Fruit fly (Drosophila melanogaster) whole organism, embryonic: ENCODE data around the gene HSPBAP1.

Experiments
- CG10209 ChIP-seq: fragments of 200-800 bp; sonication (Bioruptor generic); optimal IDR thresholded peaks from 3 replicates; lab custom pipeline; 2017; ENCODE audit warnings: missing biosample characterization, mild to moderate bottlenecking, missing genetic modification characterization, missing genetic modification reagents
- CG11696 ChIP-seq: fragments of 200-800 bp; sonication (Bioruptor generic); IDR thresholded peaks from 2 replicates; pipeline ENCODE4 v1.3.6; 2022; ENCODE audit warnings: missing biosample characterization, missing genetic modification characterization
- CG13287 ChIP-seq: fragments of 200-800 bp; sonication (Bioruptor generic); IDR thresholded peaks from 2 replicates; pipeline ENCODE4 v1.3.6; 2022; ENCODE audit warnings: missing biosample characterization, missing genetic modification characterization; ENCODE audit not compliant: partially characterized antibody
- CG13296 ChIP-seq: fragments of 200-800 bp; sonication (Bioruptor generic); optimal IDR thresholded peaks from 3 replicates; lab custom pipeline; 2018; ENCODE audit warnings: missing biosample characterization, mild to moderate bottlenecking, missing genetic modification characterization
- CG18476 ChIP-seq: fragments of 200-800 bp; sonication (Bioruptor generic); optimal IDR thresholded peaks from 2 replicates; lab custom pipeline; 2016; ENCODE audit warnings: missing biosample characterization, mild to moderate bottlenecking, missing genetic modification characterization
- CG31224 ChIP-seq: fragments of 200-800 bp; sonication (Bioruptor generic); IDR thresholded peaks from 2 replicates; pipeline ENCODE4 v1.3.6; 2022; ENCODE audit warnings: missing biosample characterization, missing genetic modification characterization
- CG31441 ChIP-seq: fragments of 200-800 bp; sonication (Bioruptor generic); IDR thresholded peaks from 2 replicates; pipeline ENCODE4 v1.3.6; 2022; ENCODE audit warnings: missing biosample characterization, missing genetic modification characterization
- CG3407 ChIP-seq: fragments of 200-800 bp; sonication (Bioruptor generic); optimal IDR thresholded peaks from 2 replicates; lab custom pipeline; 2018; ENCODE audit warnings: missing biosample characterization, mild to moderate bottlenecking, missing genetic modification characterization
- CG43689 ChIP-seq: fragments of 200-800 bp; sonication (Bioruptor generic); IDR thresholded peaks from 2 replicates; pipeline ENCODE4 v1.3.6; 2022; ENCODE audit warnings: missing biosample characterization, missing genetic modification characterization
- CG4730 ChIP-seq: fragments of 200-800 bp; sonication (Bioruptor generic); IDR thresholded peaks from 2 replicates; pipeline ENCODE4 v1.3.6; 2022; ENCODE audit warnings: missing biosample characterization, missing genetic modification characterization
- CG7372 ChIP-seq: fragments of 200-800 bp; sonication (Bioruptor generic); IDR thresholded peaks from 2 replicates; pipeline ENCODE4 v1.3.6; 2022; ENCODE audit warnings: missing biosample characterization, missing genetic modification characterization
- CG8359 ChIP-seq: fragments of 200-800 bp; sonication (Bioruptor generic); optimal IDR thresholded peaks from 2 replicates; lab custom pipeline; 2017; ENCODE audit warnings: missing biosample characterization, mild to moderate bottlenecking, missing genetic modification characterization, borderline replicate concordance
- CHES-1-like ChIP-seq: fragments of 200-800 bp; sonication (Bioruptor generic); optimal IDR thresholded peaks from 2 replicates; lab custom pipeline; 2016; ENCODE audit warnings: missing biosample characterization, missing genetic modification characterization
- D19B ChIP-seq: fragments of 200-800 bp; sonication (Bioruptor generic); optimal IDR thresholded peaks from 2 replicates; lab custom pipeline; 2017; ENCODE audit warnings: missing biosample characterization, mild to moderate bottlenecking, missing genetic modification characterization
- Dip2 ChIP-seq: fragments of 200-800 bp; sonication (Bioruptor generic); IDR thresholded peaks from 2 replicates; pipeline ENCODE4 v1.3.6; 2022; ENCODE audit warnings: missing biosample characterization, missing genetic modification characterization
- Doc3 ChIP-seq: fragments of 200-800 bp; sonication (Bioruptor generic); IDR thresholded peaks from 3 replicates; pipeline ENCODE4 v1.3.6; 2022; ENCODE audit warnings: missing biosample characterization, missing genetic modification characterization; ENCODE audit not compliant: partially characterized antibody
- Drgx ChIP-seq: fragments of 200-800 bp; sonication (Bioruptor generic); IDR thresholded peaks from 2 replicates; pipeline ENCODE4 v1.3.6; 2022; ENCODE audit warnings: missing biosample characterization, missing genetic modification characterization
- Hmx ChIP-seq: fragments of 200-800 bp; sonication (Bioruptor generic); optimal IDR thresholded peaks from 2 replicates; lab custom pipeline; 2016; ENCODE audit warnings: missing biosample characterization, missing genetic modification characterization
- MESR4 ChIP-seq: fragments of 200-800 bp; sonication (Bioruptor generic); optimal IDR thresholded peaks from 2 replicates; lab custom pipeline; 2018; ENCODE audit warnings: missing biosample characterization, mild to moderate bottlenecking, missing genetic modification characterization, moderate library complexity
- Med ChIP-seq: fragments of 200-800 bp; sonication (Bioruptor generic); peaks from one replicate; lab custom pipeline; 2016; ENCODE audit warnings: missing biosample characterization, missing genetic modification characterization, mild to moderate bottlenecking, inconsistent platforms, moderate library complexity
- Mrtf ChIP-seq: fragments of 200-800 bp; sonication (Bioruptor generic); IDR thresholded peaks from 3 replicates; pipeline ENCODE4 v1.3.6; 2022; ENCODE audit warnings: missing biosample characterization, missing genetic modification characterization
- NC2α ChIP-seq: fragments of 200-800 bp; sonication (Bioruptor generic); optimal IDR thresholded peaks from 2 replicates; lab custom pipeline; 2016; ENCODE audit warnings: missing biosample characterization, missing genetic modification characterization
- Opbp ChIP-seq: fragments of 200-800 bp; sonication (Bioruptor generic); IDR thresholded peaks from 3 replicates; pipeline ENCODE4 v1.3.6; 2022; ENCODE audit warnings: missing biosample characterization, missing genetic modification characterization; ENCODE audit not compliant: partially characterized antibody
- Six4 ChIP-seq: fragments of 200-800 bp; sonication (Bioruptor generic); optimal IDR thresholded peaks from 2 replicates; lab custom pipeline; 2016; ENCODE audit warnings: missing biosample characterization, missing genetic modification characterization
- Sox100B ChIP-seq: fragments of 200-800 bp; sonication (Bioruptor generic); optimal IDR thresholded peaks from 3 replicates; lab custom pipeline; 2018; ENCODE audit warnings: missing biosample characterization, mild to moderate bottlenecking, missing genetic modification characterization
- aop ChIP-seq: fragments of 200-800 bp; sonication (Bioruptor generic); IDR thresholded peaks from 2 replicates; pipeline ENCODE4 v1.3.6; 2022; ENCODE audit warnings: missing biosample characterization, missing genetic modification characterization
- ap ChIP-seq: fragments of 200-800 bp; sonication (Bioruptor generic); IDR thresholded peaks from 2 replicates; pipeline ENCODE4 v1.3.6; 2022; ENCODE audit warnings: missing biosample characterization, missing genetic modification characterization
- ato ChIP-seq: fragments of 200-800 bp; sonication (Bioruptor generic); IDR thresholded peaks from 2 replicates; pipeline ENCODE4 v1.3.6; 2022; ENCODE audit warnings: missing biosample characterization, missing genetic modification characterization; ENCODE audit not compliant: partially characterized antibody
- bsh ChIP-seq, 2 experiments: fragments of 200-800 bp; sonication (Bioruptor generic); optimal IDR thresholded peaks; 2 replicates each; lab custom pipeline; 2017 to 2018; ENCODE audit warnings: mild to moderate bottlenecking in 2 of 2, missing biosample characterization in 2 of 2, missing genetic modification characterization in 2 of 2, moderate library complexity in 1 of 2
- cad ChIP-seq: fragments of >200 bp; optimal IDR thresholded peaks from 2 replicates; lab custom pipeline; 2017; ENCODE audit warnings: missing biosample characterization, missing genetic modification characterization
- cas ChIP-seq: fragments of 200-800 bp; sonication (Bioruptor generic); IDR thresholded peaks from 2 replicates; pipeline ENCODE4 v1.3.6; 2022; ENCODE audit warnings: missing biosample characterization, missing genetic modification characterization
- chinmo ChIP-seq: fragments of 200-800 bp; sonication (Bioruptor generic); IDR thresholded peaks from 4 replicates; pipeline ENCODE4 v1.3.6; 2022; ENCODE audit warnings: missing biosample characterization, missing genetic modification characterization; ENCODE audit not compliant: partially characterized antibody
- chm ChIP-seq: fragments of 200-800 bp; sonication (Bioruptor generic); IDR thresholded peaks from 2 replicates; pipeline ENCODE4 v1.3.6; 2022; ENCODE audit warnings: missing biosample characterization, missing genetic modification characterization
- corto ChIP-seq: fragments of 200-800 bp; sonication (Bioruptor generic); optimal IDR thresholded peaks from 2 replicates; lab custom pipeline; 2016; ENCODE audit warnings: missing biosample characterization, mild to moderate bottlenecking, missing genetic modification characterization, moderate library complexity
- fd64A ChIP-seq: fragments of 200-800 bp; sonication (Bioruptor generic); optimal IDR thresholded peaks from 3 replicates; lab custom pipeline; 2018; ENCODE audit warnings: missing biosample characterization, mild to moderate bottlenecking, missing genetic modification characterization
- fu2 ChIP-seq: fragments of 200-800 bp; sonication (Bioruptor generic); optimal IDR thresholded peaks from 2 replicates; lab custom pipeline; 2016; ENCODE audit warnings: missing biosample characterization, missing genetic modification characterization
- grn ChIP-seq: fragments of 200-800 bp; sonication (Bioruptor generic); optimal IDR thresholded peaks from 3 replicates; lab custom pipeline; 2017; ENCODE audit warnings: missing biosample characterization, missing genetic modification characterization
- mld ChIP-seq: fragments of 200-800 bp; sonication (Bioruptor generic); IDR thresholded peaks from 3 replicates; pipeline ENCODE4 v1.3.6; 2022; ENCODE audit warnings: missing biosample characterization, missing genetic modification characterization; ENCODE audit not compliant: partially characterized antibody
- nom ChIP-seq: fragments of 200-800 bp; sonication (Bioruptor generic); optimal IDR thresholded peaks from 2 replicates; lab custom pipeline; 2017; ENCODE audit warnings: missing biosample characterization, missing genetic modification characterization, mild to moderate bottlenecking, moderate library complexity, missing genetic modification reagents
- psq ChIP-seq: fragments of 200-800 bp; sonication (Bioruptor generic); optimal IDR thresholded peaks from 2 replicates; lab custom pipeline; 2017; ENCODE audit warnings: missing biosample characterization, missing genetic modification characterization
- sens-2 ChIP-seq: fragments of 200-800 bp; sonication (Bioruptor generic); IDR thresholded peaks from 2 replicates; pipeline ENCODE4 v1.3.6; 2022; ENCODE audit warnings: missing biosample characterization, missing genetic modification characterization
- seq ChIP-seq: fragments of 200-800 bp; sonication (Bioruptor generic); IDR thresholded peaks from 2 replicates; pipeline ENCODE4 v1.3.6; 2022; ENCODE audit warnings: missing biosample characterization, missing genetic modification characterization
- sna ChIP-seq: fragments of 200-800 bp; sonication (Bioruptor generic); IDR thresholded peaks from 2 replicates; pipeline ENCODE4 v1.3.6; 2022; ENCODE audit warnings: missing biosample characterization, missing genetic modification characterization; ENCODE audit not compliant: partially characterized antibody
- sug ChIP-seq: fragments of 200-800 bp; optimal IDR thresholded peaks from 2 replicates; lab custom pipeline; 2019; ENCODE audit warnings: missing biosample characterization, mild to moderate bottlenecking, missing genetic modification characterization, moderate library complexity
- tin ChIP-seq: fragments of 200-800 bp; sonication (Bioruptor generic); optimal IDR thresholded peaks from 3 replicates; lab custom pipeline; 2016; ENCODE audit warnings: missing biosample characterization, missing genetic modification characterization
- z ChIP-seq: fragments of 200-800 bp; sonication (Bioruptor generic); IDR thresholded peaks from 3 replicates; pipeline ENCODE4 v1.3.6; 2022; ENCODE audit warnings: missing biosample characterization, missing genetic modification characterization

Gene HSPBAP1

dm6 chr3R:27700229-27700573, 5.2 kb downstream of the HSPBAP1 start, which contains the start of gene btz (continued):
- TF ChIP-seq CG10209 (GFP tag; lab: Kevin White, UChicago) (no peak), Doc3 (no peak), ap (GFP tag; lab: Robert Waterston, UW) (no peak), CG11696 (GFP tag; lab: Robert Waterston, UW) (no peak), fu2 (GFP tag; lab: Kevin White, UChicago) (no peak), Dip2 (GFP tag; lab: Robert Waterston, UW) (no peak), Mrtf (GFP tag; lab: Robert Waterston, UW) (no peak), CG4730 (GFP tag; lab: Robert Waterston, UW) (no peak), CG13287 (GFP tag; lab: Robert Waterston, UW) (no peak), sna (GFP tag; lab: Robert Waterston, UW) (no peak), Six4 (GFP tag; lab: Kevin White, UChicago) (no peak), sens-2 (GFP tag; lab: Robert Waterston, UW) (no peak), CG13296 (GFP tag; lab: Kevin White, UChicago) (no peak), CG43689 (no peak), corto (no peak), CHES-1-like (GFP tag; lab: Kevin White, UChicago) (no peak), NC2α (GFP tag; lab: Kevin White, UChicago) (no peak), Hmx (no peak), Opbp (GFP tag; lab: Robert Waterston, UW) (no peak), fd64A (GFP tag; lab: Kevin White, UChicago) (no peak), CG8359 (GFP tag; lab: Kevin White, UChicago) (no peak), Drgx (GFP tag; lab: Robert Waterston, UW) (no peak), cas (GFP tag; lab: Robert Waterston, UW) (no peak), ato (no peak), CG18476 (GFP tag; lab: Kevin White, UChicago) (no peak), CG31224 (no peak)

- TF ChIP-seq chm (GFP tag; lab: Robert Waterston, UW) (no peak), D19B (no peak), CG7372 (GFP tag; lab: Robert Waterston, UW) (no peak), bsh (GFP tag; optimal IDR thresholded peaks at IDR 0.05; lab: Kevin White, UChicago) (peak in 1 of 2 experiments; percentile 49), Sox100B (GFP tag; lab: Kevin White, UChicago) (no peak), psq (no peak), MESR4 (GFP tag; lab: Kevin White, UChicago) (no peak), CG3407 (GFP tag; lab: Kevin White, UChicago) (no peak), chinmo (GFP tag; lab: Robert Waterston, UW) (0 out of 4 replicates have a peak, but pooled peaks have one; percentile 60), sug (tag; lab: Kevin White, UChicago) (peak; percentile 89), aop (GFP tag; lab: Robert Waterston, UW) (no peak), seq (GFP tag; lab: Robert Waterston, UW) (no peak), CG31441 (GFP tag; lab: Robert Waterston, UW) (no peak), cad (GFP tag; lab: Kevin White, UChicago) (peak; percentile 10), mld (no peak), tin (GFP tag; lab: Kevin White, UChicago) (no peak), z (no peak), grn (peak; percentile 71), nom (GFP tag; lab: Kevin White, UChicago) (peak; percentile 74), Med (peak; percentile 68)
- TF ChIP-seq, all 482 proteins: peak for 7
These were observed 11.1 kb downstream of the HSPBAP1 start for dm6 chr3R:27706039-27706580.
